Fruit fly (Drosophila melanogaster): ENCODE results near the gene CG43074.

The CG43074 gene

DNA sequence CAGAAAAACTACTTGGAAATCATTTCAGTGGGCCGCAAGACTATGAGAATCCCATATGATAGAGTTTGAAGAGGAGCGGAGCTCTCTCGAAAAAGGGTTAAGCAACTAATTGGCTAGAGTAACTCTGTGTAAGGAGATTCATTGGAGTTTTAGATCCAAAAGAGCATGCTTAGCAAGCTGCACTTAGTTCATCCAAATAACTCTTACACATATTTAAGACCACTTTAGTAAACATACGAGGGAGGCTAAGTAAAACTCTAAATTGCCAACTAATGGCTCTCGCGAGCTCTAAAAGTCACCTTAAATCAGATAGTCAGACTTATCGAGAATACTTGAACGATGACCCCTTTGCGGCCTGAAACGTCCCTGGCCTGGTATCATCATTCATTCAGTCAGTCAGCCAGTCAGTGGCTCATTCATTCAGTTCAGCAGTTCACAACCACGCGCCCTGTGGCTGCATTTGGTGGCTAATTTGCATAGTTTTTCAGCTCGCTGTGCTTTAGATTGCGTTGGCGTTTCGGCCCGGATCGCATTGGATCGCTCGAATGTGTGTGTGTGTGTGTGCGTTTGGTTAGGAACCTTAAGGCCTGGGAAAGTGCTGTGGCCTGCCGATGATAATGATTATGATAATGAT lies 29.4 kb downstream of the CG43074 start (continued):
- TF ChIP-seq CG10366 (GFP tag; IDR thresholded peaks at IDR 0.05) (peak; percentile 20; the same call in 1 of the 2 replicates), CG7839 (tag; optimal IDR thresholded peaks at IDR 0.05) (peak; percentile 46), CG11560 (tag; IDR thresholded peaks at IDR 0.05) (peak; percentile 12; the same call in 1 of the 3 replicates), Xrp1 (GFP tag; IDR thresholded peaks at IDR 0.05) (peak; percentile 7; the same call in 1 of the 2 replicates), klu (GFP tag; IDR thresholded peaks at IDR 0.05) (peak; percentile 37; the same call in 1 of the 2 replicates), HLH3B (GFP tag; IDR thresholded peaks at IDR 0.05) (peak; percentile 31; the same call in 1 of the 2 replicates), CG6791 (GFP tag; IDR thresholded peaks at IDR 0.05; ENCODE audit: partially characterized antibody) (no peak), Rfx (GFP tag; IDR thresholded peaks at IDR 0.05) (peak; percentile 26; the same call in 1 of the 2 replicates), Oaz (GFP tag; IDR thresholded peaks at IDR 0.05) (no peak), CG4404 (GFP tag; IDR thresholded peaks at IDR 0.05) (peak; percentile 31; the same call in 1 of the 2 replicates), salm (tag; optimal IDR thresholded peaks at IDR 0.05) (no peak), ara (GFP tag; IDR thresholded peaks at IDR 0.05) (peak; percentile 15; the same call in 1 of the 2 replicates), CG1603 (tag; optimal IDR thresholded peaks at IDR 0.05) (peak; percentile 28), CG31224 (GFP tag; IDR thresholded peaks at IDR 0.05) (peak; percentile 6; the same call in 1 of the 2 replicates), wdn (GFP tag; IDR thresholded peaks at IDR 0.05) (no peak), CG9437 (GFP tag; optimal IDR thresholded peaks at IDR 0.05) (no peak), Vsx1 (GFP tag; optimal IDR thresholded peaks at IDR 0.05) (peak; percentile 14), CG15269 (tag; optimal IDR thresholded peaks at IDR 0.05) (peak; percentile 11), sisA (GFP tag; IDR thresholded peaks at IDR 0.05) (peak; percentile 76), dmrt99B (tag; optimal IDR thresholded peaks at IDR 0.05) (peak; percentile 67), phol (tag; optimal IDR thresholded peaks at IDR 0.05) (peak; percentile 45), Pdp1 (GFP tag; optimal IDR thresholded peaks at IDR 0.05) (peak in 1 of 2 experiments; percentile 23), Hsf (GFP tag; optimal IDR thresholded peaks at IDR 0.05) (peak; percentile 5), Ada2b (GFP tag; IDR thresholded peaks at IDR 0.05) (peak; percentile 66; the same call in 1 of the 2 replicates), CG4730 (GFP tag; IDR thresholded peaks at IDR 0.05) (peak; percentile 42; the same call in 1 of the 2 replicates), CG12659 (GFP tag; optimal IDR thresholded peaks at IDR 0.05) (peak; percentile 22), run (tag; optimal IDR thresholded peaks at IDR 0.05) (no peak), Drgx (GFP tag; IDR thresholded peaks at IDR 0.05) (0 out of 2 replicates have a peak, but pooled peaks have one; percentile 5), dpn (GFP tag; optimal IDR thresholded peaks at IDR 0.05) (peak in 1 of 2 experiments; percentile 15), CG7556 (GFP tag; optimal IDR thresholded peaks at IDR 0.05) (no peak), bbx (GFP tag; IDR thresholded peaks at IDR 0.05; ENCODE audit: partially characterized antibody) (no peak), dysf (GFP tag; IDR thresholded peaks at IDR 0.05) (peak; percentile 73), pan (optimal IDR thresholded peaks at IDR 0.05) (no peak), pan (GFP tag; optimal IDR thresholded peaks at IDR 0.05 in 1 of 2, IDR thresholded peaks at IDR 0.05 in 1 of 2) (peak in 1 of 2 experiments; percentile 71), ab (GFP tag; optimal IDR thresholded peaks at IDR 0.05) (no peak), CG17359 (tag; optimal IDR thresholded peaks at IDR 0.05) (peak; percentile 46), al (GFP tag; IDR thresholded peaks at IDR 0.05) (0 out of 2 replicates have a peak, but pooled peaks have one; percentile 26), CG10321 (GFP tag; IDR thresholded peaks at IDR 0.05) (no peak), Gug (GFP tag; IDR thresholded peaks at IDR 0.05) (peak; percentile 45; the same call in 1 of the 4 replicates), CG2678 (tag; optimal IDR thresholded peaks at IDR 0.05) (peak; percentile 57), CG9215 (GFP tag; IDR thresholded peaks at IDR 0.05) (peak; percentile 56), CG18262 (tag; optimal IDR thresholded peaks at IDR 0.05) (peak; percentile 13), ro (GFP tag; IDR thresholded peaks at IDR 0.05) (peak; percentile 23; the same call in 1 of the 2 replicates), disco-r (GFP tag; optimal IDR thresholded peaks at IDR 0.05) (no peak), chinmo (GFP tag; IDR thresholded peaks at IDR 0.05; ENCODE audit: partially characterized antibody) (peak; percentile 67; the same call in 1 of the 4 replicates), jumu (GFP tag; optimal IDR thresholded peaks at IDR 0.05) (no peak), jigr1 (GFP tag; IDR thresholded peaks at IDR 0.05) (0 out of 3 replicates have a peak, but pooled peaks have one; percentile 25), tio (GFP tag; optimal IDR thresholded peaks at IDR 0.05) (peak; percentile 4), Sox102F (GFP tag; optimal IDR thresholded peaks at IDR 0.05) (peak; percentile 57)
